Worm (Caenorhabditis elegans) whole organism, L1 larva: Measurements from ENCODE around the gene Y1A5A.1.

Source experiments
- alr-1 ChIP-seq: fragments of 200-800 bp; sonication (Bioruptor generic); optimal IDR thresholded peaks from 2 replicates; lab custom pipeline; 2018; ENCODE audit warnings: borderline replicate concordance, mild to moderate bottlenecking, missing genetic modification characterization, missing compliant biosample characterization
- aly-2 ChIP-seq: fragments of 150-350 bp; optimal IDR thresholded peaks from 2 replicates; lab custom pipeline; 2014; ENCODE audit warnings: missing biosample characterization, missing genetic modification characterization
- dpl-1 ChIP-seq, 3 experiments: fragments of 150-350 bp in 2 of 3; sonication (generic microtip) in 1 of 3; optimal IDR thresholded peaks; 2 replicates each; lab custom pipeline; 2014 to 2017; ENCODE audit warnings: missing biosample characterization in 3 of 3, missing genetic modification characterization in 3 of 3, missing genetic modification reagents in 3 of 3
- egl-27 ChIP-seq, 2 experiments: fragments of 150-350 bp in 1 of 2; sonication (generic microtip); optimal IDR thresholded peaks; 3 replicates each; lab custom pipeline; 2017 to 2018; ENCODE audit warnings: missing biosample characterization in 2 of 2, missing genetic modification characterization in 2 of 2, missing genetic modification reagents in 2 of 2
- lin-13 ChIP-seq: fragments of 150-350 bp; optimal IDR thresholded peaks from 2 replicates; lab custom pipeline; 2014; ENCODE audit warnings: missing biosample characterization, missing genetic modification reagents, missing genetic modification characterization
- mab-9 ChIP-seq: fragments of 200-800 bp; sonication (Bioruptor generic); IDR thresholded peaks from 2 replicates; pipeline ENCODE4 v1.3.6; 2022; ENCODE audit warnings: missing genetic modification reagents, missing genetic modification characterization, missing compliant biosample characterization
- nhr-12 ChIP-seq: sonication (generic microtip); optimal IDR thresholded peaks from 2 replicates; lab custom pipeline; 2017; ENCODE audit warnings: missing biosample characterization, missing genetic modification characterization
- nhr-19 ChIP-seq: fragments of 200-800 bp; sonication (Bioruptor generic); conservative IDR thresholded peaks from 2 replicates; pipeline ENCODE4 v1.3.6; 2022; ENCODE audit warnings: missing genetic modification characterization, missing compliant biosample characterization
- nhr-20 ChIP-seq: sonication (generic microtip); optimal IDR thresholded peaks from 2 replicates; lab custom pipeline; 2016; ENCODE audit warnings: mild to moderate bottlenecking, missing genetic modification characterization, missing compliant biosample characterization
- nhr-237 ChIP-seq: fragments of 150-350 bp; optimal IDR thresholded peaks from 2 replicates; lab custom pipeline; 2014; ENCODE audit warnings: missing biosample characterization, missing genetic modification characterization
- rnt-1 ChIP-seq: sonication (generic microtip); optimal IDR thresholded peaks from 2 replicates; lab custom pipeline; 2016; ENCODE audit warnings: mild to moderate bottlenecking, missing genetic modification characterization, moderate library complexity, missing compliant biosample characterization

DNA sequence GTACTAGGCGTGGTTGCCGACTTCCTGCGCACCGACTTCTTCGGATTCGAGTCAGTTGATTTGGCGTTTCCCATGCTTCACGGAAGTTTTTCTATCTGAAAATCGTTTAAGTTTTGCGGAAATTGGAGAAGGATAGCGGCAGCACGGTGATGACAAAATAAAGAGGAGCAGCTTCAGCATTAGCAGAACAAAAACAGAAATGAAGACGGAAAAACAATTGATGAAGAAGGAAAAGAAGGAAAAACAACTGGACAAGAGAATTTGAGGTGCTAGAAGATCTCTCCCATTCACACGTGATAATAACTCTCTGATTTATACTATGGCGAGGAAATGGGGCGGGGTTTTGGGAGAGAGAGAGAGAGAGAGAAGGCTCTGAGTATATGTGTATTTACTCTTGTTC lies 5.6 kb upstream of the Y1A5A.1 start, which contains the start of gene glb-11:
- TF ChIP-seq lin-13 (GFP tag; lab: Kevin White, UChicago): no peak
- no peak for TF ChIP-seq nhr-237 (tag; lab: Kevin White, UChicago)
- no peak for TF ChIP-seq egl-27 (tag; optimal IDR thresholded peaks at IDR 0.05; lab: Kevin White, UChicago)
- no peak for TF ChIP-seq nhr-19 (GFP tag; lab: Robert Waterston, UW)
- TF ChIP-seq nhr-20 (tag; lab: Kevin White, UChicago): no peak
- TF ChIP-seq mab-9: no peak
- no peak for TF ChIP-seq dpl-1 (GFP tag; optimal IDR thresholded peaks at IDR 0.05; lab: Kevin White, UChicago)
- TF ChIP-seq alr-1 (tag; lab: Kevin White, UChicago): no peak
- no peak for TF ChIP-seq rnt-1
- no peak for TF ChIP-seq nhr-12 (tag; lab: Kevin White, UChicago)
- no peak for TF ChIP-seq aly-2
